Fruit fly (Drosophila melanogaster) whole organism, embryonic: ENCODE results near the gene CG6791.
A peak's percentile ranks its signal among the peaks of the same experiment; 100 is the strongest.

ENCODE experiments used
- CG10267 ChIP-seq: fragments of 200-800 bp; sonication (Bioruptor generic); optimal IDR thresholded peaks from 2 replicates; lab custom pipeline; 2018; ENCODE audit warnings: missing biosample characterization, mild to moderate bottlenecking, missing genetic modification characterization, moderate library complexity
- CG10366 ChIP-seq: fragments of 200-800 bp; sonication (Bioruptor generic); IDR thresholded peaks from 2 replicates; pipeline ENCODE4 v1.3.6; 2022; ENCODE audit warnings: missing biosample characterization, missing genetic modification characterization
- CG14014 ChIP-seq: fragments of 200-800 bp; sonication (Bioruptor generic); IDR thresholded peaks from 2 replicates; pipeline ENCODE4 v1.3.6; 2022; ENCODE audit warnings: missing biosample characterization, missing genetic modification characterization
- CG14050 ChIP-seq: fragments of 200-800 bp; sonication (Bioruptor generic); IDR thresholded peaks from 3 replicates; pipeline ENCODE4 v1.3.6; 2022; ENCODE audit warnings: missing biosample characterization, missing genetic modification characterization
- CG15011 ChIP-seq: fragments of 200-800 bp; sonication (Bioruptor generic); optimal IDR thresholded peaks from 3 replicates; lab custom pipeline; 2018; ENCODE audit warnings: missing biosample characterization, mild to moderate bottlenecking, missing genetic modification characterization
- CG15269 ChIP-seq: fragments of 200-800 bp; sonication (Bioruptor generic); optimal IDR thresholded peaks from 2 replicates; lab custom pipeline; 2018; ENCODE audit warnings: missing biosample characterization, mild to moderate bottlenecking, missing genetic modification characterization, moderate library complexity
- CG15696 ChIP-seq: fragments of 200-800 bp; sonication (Bioruptor generic); optimal IDR thresholded peaks from 2 replicates; lab custom pipeline; 2019; ENCODE audit warnings: missing biosample characterization, mild to moderate bottlenecking, missing genetic modification characterization, moderate library complexity
- CG16813 ChIP-seq: fragments of 200-800 bp; sonication (Bioruptor generic); IDR thresholded peaks from 3 replicates; pipeline ENCODE4 v1.3.6; 2022; ENCODE audit warnings: missing biosample characterization, missing genetic modification characterization; ENCODE audit not compliant: partially characterized antibody
- CG17385 ChIP-seq: fragments of 200-800 bp; sonication (Bioruptor generic); optimal IDR thresholded peaks from 3 replicates; lab custom pipeline; 2018; ENCODE audit warnings: missing biosample characterization, mild to moderate bottlenecking, missing genetic modification characterization
- CG17612 ChIP-seq: fragments of 200-800 bp; sonication (Bioruptor generic); IDR thresholded peaks from 2 replicates; pipeline ENCODE4 v1.3.6; 2022; ENCODE audit warnings: missing biosample characterization, missing genetic modification characterization
- CG2875 ChIP-seq: fragments of 200-800 bp; sonication (Bioruptor generic); optimal IDR thresholded peaks from 2 replicates; lab custom pipeline; 2017; ENCODE audit warnings: missing biosample characterization, mild to moderate bottlenecking, missing genetic modification characterization, missing genetic modification reagents
- CG33213 ChIP-seq: fragments of 200-800 bp; sonication (Bioruptor generic); optimal IDR thresholded peaks from 3 replicates; lab custom pipeline; 2016; ENCODE audit warnings: missing biosample characterization, missing genetic modification characterization
- CG4730 ChIP-seq: fragments of 200-800 bp; sonication (Bioruptor generic); IDR thresholded peaks from 2 replicates; pipeline ENCODE4 v1.3.6; 2022; ENCODE audit warnings: missing biosample characterization, missing genetic modification characterization
- CG7372 ChIP-seq: fragments of 200-800 bp; sonication (Bioruptor generic); IDR thresholded peaks from 2 replicates; pipeline ENCODE4 v1.3.6; 2022; ENCODE audit warnings: missing biosample characterization, missing genetic modification characterization
- CG8388 ChIP-seq: fragments of 200-800 bp; sonication (Bioruptor generic); optimal IDR thresholded peaks from 2 replicates; lab custom pipeline; 2019; ENCODE audit warnings: missing biosample characterization, mild to moderate bottlenecking, missing genetic modification characterization, moderate library complexity
- CG9876 ChIP-seq: fragments of 200-800 bp; sonication (Bioruptor generic); optimal IDR thresholded peaks from 2 replicates; lab custom pipeline; 2016; ENCODE audit warnings: missing biosample characterization, missing genetic modification characterization
- Camta ChIP-seq: fragments of 200-800 bp; sonication (Bioruptor generic); optimal IDR thresholded peaks from 2 replicates; lab custom pipeline; 2016; ENCODE audit warnings: missing biosample characterization, missing genetic modification characterization
- D ChIP-seq, 2 experiments: fragments of 200-800 bp in 1 of 2; fragments of >200 bp in 1 of 2; sonication (Bioruptor generic) in 1 of 2; optimal IDR thresholded peaks; 2 replicates in 1 of 2; 3 replicates in 1 of 2; lab custom pipeline; 2017; ENCODE audit warnings: mild to moderate bottlenecking in 1 of 2, missing biosample characterization in 1 of 2, missing genetic modification characterization in 1 of 2, missing genetic modification reagents in 1 of 2
- D19A ChIP-seq: fragments of 200-800 bp; optimal IDR thresholded peaks from 3 replicates; lab custom pipeline; 2019; ENCODE audit warnings: missing biosample characterization, mild to moderate bottlenecking, missing genetic modification characterization, moderate library complexity
- Dfd ChIP-seq, 2 experiments: fragments of >200 bp; optimal IDR thresholded peaks; 2 replicates each; lab custom pipeline; 2017; ENCODE audit warnings: missing biosample characterization in 2 of 2, missing genetic modification characterization in 2 of 2
- Fer2 ChIP-seq: fragments of 200-800 bp; sonication (Bioruptor generic); optimal IDR thresholded peaks from 2 replicates; lab custom pipeline; 2018; ENCODE audit warnings: missing biosample characterization, mild to moderate bottlenecking, missing genetic modification characterization, moderate library complexity
- Hr3 ChIP-seq: fragments of 200-800 bp; sonication (Bioruptor generic); optimal IDR thresholded peaks from 3 replicates; lab custom pipeline; 2016; ENCODE audit warnings: missing biosample characterization, missing genetic modification characterization
- Mad ChIP-seq: fragments of 200-800 bp; sonication (Bioruptor generic); optimal IDR thresholded peaks from 2 replicates; lab custom pipeline; 2016; ENCODE audit warnings: missing biosample characterization, missing genetic modification characterization
- Rx ChIP-seq: fragments of 200-800 bp; sonication (Bioruptor generic); IDR thresholded peaks from 2 replicates; pipeline ENCODE4 v1.3.6; 2022; ENCODE audit warnings: missing biosample characterization, missing genetic modification characterization
- Side ChIP-seq: fragments of 200-800 bp; sonication (Bioruptor generic); optimal IDR thresholded peaks from 2 replicates; lab custom pipeline; 2016; ENCODE audit warnings: missing biosample characterization, missing genetic modification characterization
- Spps ChIP-seq: fragments of 200-800 bp; sonication (Bioruptor generic); optimal IDR thresholded peaks from 2 replicates; lab custom pipeline; 2018; ENCODE audit warnings: missing biosample characterization, mild to moderate bottlenecking, missing genetic modification characterization
- Sry-δ ChIP-seq: fragments of 200-800 bp; sonication (Bioruptor generic); optimal IDR thresholded peaks from 2 replicates; lab custom pipeline; 2016; ENCODE audit warnings: missing biosample characterization, missing genetic modification characterization
- Ssrp ChIP-seq: fragments of 200-800 bp; sonication (Bioruptor generic); optimal IDR thresholded peaks from 2 replicates; lab custom pipeline; 2018; ENCODE audit warnings: missing biosample characterization, mild to moderate bottlenecking, missing genetic modification characterization, moderate library complexity
- ap ChIP-seq: fragments of 200-800 bp; sonication (Bioruptor generic); IDR thresholded peaks from 2 replicates; pipeline ENCODE4 v1.3.6; 2022; ENCODE audit warnings: missing biosample characterization, missing genetic modification characterization
- ase ChIP-seq: fragments of 200-800 bp; sonication (Bioruptor generic); IDR thresholded peaks from 3 replicates; pipeline ENCODE4 v1.3.6; 2022; ENCODE audit warnings: missing biosample characterization, missing genetic modification characterization
- ash1 ChIP-seq: fragments of 200-800 bp; sonication (Bioruptor generic); optimal IDR thresholded peaks from 2 replicates; lab custom pipeline; 2018; ENCODE audit warnings: missing biosample characterization, mild to moderate bottlenecking, missing genetic modification characterization
- cg ChIP-seq: fragments of 200-800 bp; sonication (Bioruptor generic); optimal IDR thresholded peaks from 3 replicates; lab custom pipeline; 2019; ENCODE audit warnings: missing biosample characterization, mild to moderate bottlenecking, missing genetic modification characterization, moderate library complexity
- chif ChIP-seq, 2 experiments: fragments of 200-800 bp; sonication (Bioruptor generic); optimal IDR thresholded peaks; 3 replicates each; lab custom pipeline; 2016; ENCODE audit warnings: missing biosample characterization in 2 of 2, missing genetic modification characterization in 2 of 2
- ci ChIP-seq: fragments of 200-800 bp; sonication (Bioruptor generic); IDR thresholded peaks from 3 replicates; pipeline ENCODE4 v1.3.6; 2022; ENCODE audit warnings: missing biosample characterization, missing genetic modification characterization
- dati ChIP-seq: fragments of 200-800 bp; sonication (Bioruptor generic); IDR thresholded peaks from 2 replicates; pipeline ENCODE4 v1.3.6; 2022; ENCODE audit warnings: missing biosample characterization, missing genetic modification characterization
- disco-r ChIP-seq: fragments of 200-800 bp; sonication (Bioruptor generic); optimal IDR thresholded peaks from 2 replicates; lab custom pipeline; 2016; ENCODE audit warnings: missing biosample characterization, missing genetic modification characterization
- dmrt99B ChIP-seq: fragments of 200-800 bp; sonication (Bioruptor generic); optimal IDR thresholded peaks from 2 replicates; lab custom pipeline; 2018; ENCODE audit warnings: missing biosample characterization, mild to moderate bottlenecking, missing genetic modification characterization, moderate library complexity
- en ChIP-seq: fragments of 200-800 bp; sonication (Bioruptor generic); optimal IDR thresholded peaks from 2 replicates; lab custom pipeline; 2016; ENCODE audit warnings: missing biosample characterization, missing genetic modification characterization
- grau ChIP-seq: fragments of 200-800 bp; optimal IDR thresholded peaks from 3 replicates; lab custom pipeline; 2019; ENCODE audit warnings: missing biosample characterization, mild to moderate bottlenecking, missing genetic modification characterization, moderate library complexity
- lab ChIP-seq: fragments of 200-800 bp; sonication (Bioruptor generic); optimal IDR thresholded peaks from 3 replicates; lab custom pipeline; 2017; ENCODE audit warnings: missing biosample characterization, missing genetic modification characterization, mild to moderate bottlenecking, moderate library complexity, missing genetic modification reagents
- lov ChIP-seq, 2 experiments: fragments of 200-800 bp in 1 of 2; fragments of >200 bp in 1 of 2; sonication (Bioruptor generic) in 1 of 2; IDR thresholded peaks in 1 of 2; optimal IDR thresholded peaks in 1 of 2; 2 replicates in 1 of 2; 3 replicates in 1 of 2; pipeline versions ENCODE4 v1.3.6 to Lab custom; 2017 to 2022; ENCODE audit warnings: missing biosample characterization in 1 of 2, missing genetic modification characterization in 1 of 2
- peb ChIP-seq: fragments of 200-800 bp; sonication (Bioruptor generic); IDR thresholded peaks from 2 replicates; pipeline ENCODE4 v1.3.6; 2022; ENCODE audit warnings: missing biosample characterization, missing genetic modification characterization
- ranshi ChIP-seq: fragments of 200-800 bp; sonication (Bioruptor generic); IDR thresholded peaks from 2 replicates; pipeline ENCODE4 v1.3.6; 2022; ENCODE audit warnings: missing biosample characterization, missing genetic modification characterization
- ro ChIP-seq: fragments of 200-800 bp; sonication (Bioruptor generic); IDR thresholded peaks from 2 replicates; pipeline ENCODE4 v1.3.6; 2022; ENCODE audit warnings: missing biosample characterization, missing genetic modification characterization
- sens-2 ChIP-seq: fragments of 200-800 bp; sonication (Bioruptor generic); IDR thresholded peaks from 2 replicates; pipeline ENCODE4 v1.3.6; 2022; ENCODE audit warnings: missing biosample characterization, missing genetic modification characterization
- sr ChIP-seq: fragments of 200-800 bp; sonication (Bioruptor generic); IDR thresholded peaks from 3 replicates; pipeline ENCODE4 v1.3.6; 2022; ENCODE audit warnings: missing biosample characterization, missing genetic modification characterization
- ssp ChIP-seq: fragments of 200-800 bp; sonication (Bioruptor generic); IDR thresholded peaks from 2 replicates; pipeline ENCODE4 v1.3.6; 2022; ENCODE audit warnings: missing biosample characterization, missing genetic modification characterization
- tio ChIP-seq: fragments of 200-800 bp; sonication (Bioruptor generic); optimal IDR thresholded peaks from 2 replicates; lab custom pipeline; 2017; ENCODE audit warnings: missing biosample characterization, missing genetic modification characterization, inconsistent platforms
- vnd ChIP-seq: fragments of 200-800 bp; sonication (Bioruptor generic); IDR thresholded peaks from 3 replicates; pipeline ENCODE4 v1.3.6; 2022; ENCODE audit warnings: missing biosample characterization, missing genetic modification characterization; ENCODE audit not compliant: partially characterized antibody
- z ChIP-seq: fragments of 200-800 bp; sonication (Bioruptor generic); IDR thresholded peaks from 3 replicates; pipeline ENCODE4 v1.3.6; 2022; ENCODE audit warnings: missing biosample characterization, missing genetic modification characterization

The CG6791 gene

DNA sequence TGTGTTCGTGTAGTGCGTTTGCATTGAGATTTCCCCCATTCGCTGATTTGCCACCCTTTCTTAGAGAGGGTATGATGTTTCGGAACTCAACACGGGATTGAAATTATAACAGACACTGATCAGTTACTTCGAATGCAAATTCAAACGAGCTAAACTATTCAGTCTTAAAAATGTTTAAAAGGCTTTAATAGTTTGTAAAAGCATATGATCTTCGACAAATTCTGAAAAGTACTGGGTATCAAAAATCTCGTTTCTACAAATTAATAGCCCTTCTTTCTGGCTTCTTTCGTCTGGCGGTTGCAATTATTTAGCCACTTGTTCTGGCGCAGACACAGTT lies 7.7 kb downstream of the CG6791 start (continued):
- TF ChIP-seq sens-2 (peak; percentile 73), disco-r (GFP tag; lab: Kevin White, UChicago) (peak; percentile 30), CG10267 (tag; lab: Kevin White, UChicago) (peak; percentile 32), peb (GFP tag; lab: Robert Waterston, UW) (peak; percentile 64), Mad (GFP tag; lab: Kevin White, UChicago) (peak; percentile 39), Dfd (GFP tag; optimal IDR thresholded peaks at IDR 0.05; lab: Kevin White, UChicago) (no peak), ranshi (GFP tag; lab: Robert Waterston, UW) (peak; percentile 72), Spps (peak; percentile 8), CG15269 (no peak), CG10366 (GFP tag; lab: Robert Waterston, UW) (peak; percentile 80), Side (GFP tag; lab: Kevin White, UChicago) (peak; percentile 59), Fer2 (tag; lab: Kevin White, UChicago) (no peak), dati (GFP tag; lab: Robert Waterston, UW) (peak; percentile 73), Hr3 (GFP tag; lab: Kevin White, UChicago) (peak; percentile 57), D (optimal IDR thresholded peaks at IDR 0.05; lab: Kevin White, UChicago) (no peak), D (GFP tag; optimal IDR thresholded peaks at IDR 0.05; lab: Kevin White, UChicago) (peak; percentile 48), ci (GFP tag; lab: Robert Waterston, UW) (peak; percentile 91), CG4730 (GFP tag; lab: Robert Waterston, UW) (peak; percentile 50; the same call in 1 of the 2 replicates), CG14014 (GFP tag; lab: Robert Waterston, UW) (peak; percentile 69), D19A (tag; lab: Kevin White, UChicago) (peak; percentile 62), CG7372 (GFP tag; lab: Robert Waterston, UW) (0 out of 2 replicates have a peak, but pooled peaks have one; percentile 36), dmrt99B (tag; lab: Kevin White, UChicago) (no peak), CG8388 (peak; percentile 71), vnd (no peak), lab (GFP tag; lab: Kevin White, UChicago) (no peak), CG16813 (no peak), Sry-δ (GFP tag; lab: Kevin White, UChicago) (no peak), ase (GFP tag; lab: Robert Waterston, UW) (peak; percentile 63; the same call in 1 of the 3 replicates), CG14050 (GFP tag; lab: Robert Waterston, UW) (peak; percentile 78), chif (GFP tag; optimal IDR thresholded peaks at IDR 0.05; lab: Kevin White, UChicago) (peak; percentile 51 to 59), ssp (GFP tag; lab: Robert Waterston, UW) (peak; percentile 62; the same call in 1 of the 2 replicates), CG15696 (tag; lab: Kevin White, UChicago) (peak; percentile 21), en (GFP tag; lab: Kevin White, UChicago) (peak; percentile 56), CG33213 (GFP tag; lab: Kevin White, UChicago) (peak; percentile 57), CG9876 (no peak), CG17385 (GFP tag; lab: Kevin White, UChicago) (peak; percentile 75), Camta (GFP tag; lab: Kevin White, UChicago) (peak; percentile 30), ash1 (GFP tag; lab: Kevin White, UChicago) (no peak), Rx (GFP tag; lab: Robert Waterston, UW) (peak; percentile 55), z (GFP tag; lab: Robert Waterston, UW) (no peak), Ssrp (tag; lab: Kevin White, UChicago) (peak; percentile 60), ap (GFP tag; lab: Robert Waterston, UW) (peak; percentile 70), tio (GFP tag; lab: Kevin White, UChicago) (no peak), ro (GFP tag; lab: Robert Waterston, UW) (peak; percentile 58; the same call in 1 of the 2 replicates), sr (GFP tag; lab: Robert Waterston, UW) (peak; percentile 8; the same call in 1 of the 3 replicates), lov (optimal IDR thresholded peaks at IDR 0.05; lab: Kevin White, UChicago) (no peak), lov (GFP tag; IDR thresholded peaks at IDR 0.05; lab: Robert Waterston, UW) (peak; percentile 62; the same call in 2 of the 3 replicates), cg (GFP tag; lab: Kevin White, UChicago) (no peak), CG2875 (GFP tag; lab: Kevin White, UChicago) (peak; percentile 30), CG15011 (GFP tag; lab: Kevin White, UChicago) (no peak), grau (tag; lab: Kevin White, UChicago) (peak; percentile 68), CG17612 (0 out of 2 replicates have a peak, but pooled peaks have one; percentile 18)
